Worm (Caenorhabditis elegans) whole organism, late embryonic: ENCODE measurements around the gene ani-1.
A peak's percentile ranks its signal among the peaks of the same experiment; 100 is the strongest.

Experiments
- C08G9.2 ChIP-seq: sonication (generic microtip); optimal IDR thresholded peaks from 2 replicates; lab custom pipeline; 2016; ENCODE audit warnings: mild to moderate bottlenecking, missing genetic modification characterization, moderate library complexity, missing compliant biosample characterization
- C38D4.7 ChIP-seq: fragments of 200-800 bp; sonication (Bioruptor generic); optimal IDR thresholded peaks from 2 replicates; lab custom pipeline; 2018; ENCODE audit warnings: mild to moderate bottlenecking, missing genetic modification characterization, moderate library complexity, missing compliant biosample characterization
- F13H6.1 ChIP-seq: sonication (generic microtip); optimal IDR thresholded peaks from 2 replicates; lab custom pipeline; 2016; ENCODE audit warnings: missing genetic modification characterization, missing compliant biosample characterization
- K02D7.2 ChIP-seq: sonication (generic microtip); optimal IDR thresholded peaks from 2 replicates; lab custom pipeline; 2017; ENCODE audit warnings: mild to moderate bottlenecking, missing genetic modification characterization, missing compliant biosample characterization
- K09A11.1 ChIP-seq: sonication (generic microtip); optimal IDR thresholded peaks from 2 replicates; lab custom pipeline; 2017; ENCODE audit warnings: antibody characterized with exemption, mild to moderate bottlenecking, missing genetic modification characterization, missing compliant biosample characterization; ENCODE audit not compliant: insufficient read depth
- T23F11.4 ChIP-seq: fragments of 200-800 bp; sonication (Bioruptor generic); optimal IDR thresholded peaks from 2 replicates; lab custom pipeline; 2018; ENCODE audit warnings: mild to moderate bottlenecking, missing genetic modification characterization, missing compliant biosample characterization
- ahr-1 ChIP-seq: sonication (generic microtip); optimal IDR thresholded peaks from 2 replicates; lab custom pipeline; 2016; ENCODE audit warnings: missing genetic modification characterization, missing compliant biosample characterization
- ceh-14 ChIP-seq: sonication (generic microtip); optimal IDR thresholded peaks from 2 replicates; lab custom pipeline; 2016; ENCODE audit warnings: missing genotype, missing genetic modification characterization, missing compliant biosample characterization
- ceh-19 ChIP-seq: fragments of 200-800 bp; sonication (Bioruptor generic); optimal IDR thresholded peaks from 2 replicates; lab custom pipeline; 2018; ENCODE audit warnings: mild to moderate bottlenecking, missing genetic modification characterization, missing compliant biosample characterization
- ceh-2 ChIP-seq: sonication (generic microtip); optimal IDR thresholded peaks from 2 replicates; lab custom pipeline; 2016; ENCODE audit warnings: missing genotype, missing genetic modification characterization, missing compliant biosample characterization
- ceh-24 ChIP-seq: sonication (generic microtip); optimal IDR thresholded peaks from 2 replicates; lab custom pipeline; 2016; ENCODE audit warnings: mild to moderate bottlenecking, missing genetic modification characterization, missing compliant biosample characterization
- ceh-31 ChIP-seq: sonication (generic microtip); optimal IDR thresholded peaks from 2 replicates; lab custom pipeline; 2016; ENCODE audit warnings: missing genetic modification characterization, missing compliant biosample characterization
- ceh-34 ChIP-seq: sonication (generic microtip); optimal IDR thresholded peaks from 2 replicates; lab custom pipeline; 2016; ENCODE audit warnings: mild to moderate bottlenecking, missing genetic modification characterization, missing compliant biosample characterization
- ceh-48 ChIP-seq: sonication (generic microtip); optimal IDR thresholded peaks from 2 replicates; lab custom pipeline; 2016; ENCODE audit warnings: missing genetic modification characterization, inconsistent platforms, missing compliant biosample characterization
- che-1 ChIP-seq: sonication (generic microtip); optimal IDR thresholded peaks from 2 replicates; lab custom pipeline; 2016; ENCODE audit warnings: mild to moderate bottlenecking, missing genetic modification characterization, missing compliant biosample characterization
- dmd-4 ChIP-seq: sonication (generic microtip); optimal IDR thresholded peaks from 2 replicates; lab custom pipeline; 2016; ENCODE audit warnings: borderline replicate concordance, missing genetic modification characterization, missing compliant biosample characterization
- elt-2 ChIP-seq: sonication (generic microtip); optimal IDR thresholded peaks from 2 replicates; lab custom pipeline; 2016; ENCODE audit warnings: missing genetic modification reagents, missing genetic modification characterization, missing compliant biosample characterization
- ets-4 ChIP-seq: sonication (generic microtip); optimal IDR thresholded peaks from 2 replicates; lab custom pipeline; 2016; ENCODE audit warnings: missing genetic modification characterization, missing compliant biosample characterization
- eyg-1 ChIP-seq: sonication (generic microtip); optimal IDR thresholded peaks from 2 replicates; lab custom pipeline; 2016; ENCODE audit warnings: missing genotype, missing genetic modification characterization, missing compliant biosample characterization
- fax-1 ChIP-seq: sonication (generic microtip); optimal IDR thresholded peaks from 2 replicates; lab custom pipeline; 2016; ENCODE audit warnings: missing genotype, missing genetic modification characterization, missing compliant biosample characterization
- hlh-13 ChIP-seq: fragments of 200-800 bp; sonication (Bioruptor generic); optimal IDR thresholded peaks from 2 replicates; lab custom pipeline; 2018; ENCODE audit warnings: mild to moderate bottlenecking, missing genetic modification characterization, missing compliant biosample characterization
- hlh-6 ChIP-seq: sonication (generic microtip); optimal IDR thresholded peaks from 2 replicates; lab custom pipeline; 2016; ENCODE audit warnings: missing genotype, missing genetic modification characterization, missing compliant biosample characterization
- lim-6 ChIP-seq: sonication (generic microtip); optimal IDR thresholded peaks from 2 replicates; lab custom pipeline; 2016; ENCODE audit warnings: missing genetic modification characterization, missing compliant biosample characterization
- lin-11 ChIP-seq: fragments of 200-800 bp; sonication (Bioruptor generic); optimal IDR thresholded peaks from 2 replicates; lab custom pipeline; 2018; ENCODE audit warnings: mild to moderate bottlenecking, missing genetic modification characterization, missing compliant biosample characterization
- nfya-1 ChIP-seq: sonication (generic microtip); optimal IDR thresholded peaks from 2 replicates; lab custom pipeline; 2017; ENCODE audit warnings: missing genetic modification characterization, mild to moderate bottlenecking, missing compliant biosample characterization, antibody characterized with exemption, moderate library complexity
- nhr-11 ChIP-seq: fragments of 150-350 bp; optimal IDR thresholded peaks from 2 replicates; lab custom pipeline; 2014; ENCODE audit warnings: missing biosample characterization, missing genetic modification characterization
- odd-2 ChIP-seq: sonication (generic microtip); optimal IDR thresholded peaks from 2 replicates; lab custom pipeline; 2017; ENCODE audit warnings: antibody characterized with exemption, mild to moderate bottlenecking, missing genetic modification characterization, missing compliant biosample characterization
- pag-3 ChIP-seq: sonication (generic microtip); optimal IDR thresholded peaks from 2 replicates; lab custom pipeline; 2016; ENCODE audit warnings: missing compliant biosample characterization, missing genetic modification characterization, borderline replicate concordance
- pax-1 ChIP-seq: fragments of 150-350 bp; optimal IDR thresholded peaks from 2 replicates; lab custom pipeline; 2014; ENCODE audit warnings: missing biosample characterization, missing genetic modification characterization
- pha-2 ChIP-seq: sonication (generic microtip); optimal IDR thresholded peaks from 2 replicates; lab custom pipeline; 2017; ENCODE audit warnings: mild to moderate bottlenecking, missing genetic modification characterization, missing compliant biosample characterization
- pha-4 ChIP-seq: fragments of 150-350 bp; optimal IDR thresholded peaks from 2 replicates; lab custom pipeline; 2018; ENCODE audit warnings: missing biosample characterization, missing genetic modification reagents, missing genetic modification characterization
- pqm-1 ChIP-seq: sonication (generic microtip); optimal IDR thresholded peaks from 2 replicates; lab custom pipeline; 2016; ENCODE audit warnings: missing genetic modification characterization, missing compliant biosample characterization
- pros-1 ChIP-seq: fragments of 150-350 bp; optimal IDR thresholded peaks from 2 replicates; lab custom pipeline; 2014; ENCODE audit warnings: missing biosample characterization, missing genetic modification reagents, missing genetic modification characterization
- ref-2 ChIP-seq: sonication (generic microtip); optimal IDR thresholded peaks from 2 replicates; lab custom pipeline; 2016; ENCODE audit warnings: missing genetic modification characterization, missing compliant biosample characterization
- sdc-2 ChIP-seq: sonication (generic microtip); optimal IDR thresholded peaks from 2 replicates; lab custom pipeline; 2016; ENCODE audit warnings: missing genotype, missing genetic modification characterization, missing compliant biosample characterization
- sox-4 ChIP-seq: sonication (generic microtip); optimal IDR thresholded peaks from 2 replicates; lab custom pipeline; 2017; ENCODE audit warnings: mild to moderate bottlenecking, missing genetic modification characterization, inconsistent platforms, missing compliant biosample characterization
- syd-9 ChIP-seq: sonication (generic microtip); optimal IDR thresholded peaks from 2 replicates; lab custom pipeline; 2016; ENCODE audit warnings: mild to moderate bottlenecking, missing genetic modification characterization, moderate library complexity, missing compliant biosample characterization
- tbx-2 ChIP-seq: sonication (generic microtip); optimal IDR thresholded peaks from 2 replicates; lab custom pipeline; 2016; ENCODE audit warnings: missing genetic modification characterization, missing compliant biosample characterization
- unc-42 ChIP-seq: sonication (generic microtip); optimal IDR thresholded peaks from 2 replicates; lab custom pipeline; 2016; ENCODE audit warnings: missing genotype, missing genetic modification characterization, missing compliant biosample characterization
- unc-55 ChIP-seq: sonication (generic microtip); optimal IDR thresholded peaks from 2 replicates; lab custom pipeline; 2017; ENCODE audit warnings: missing biosample characterization, missing genetic modification reagents, missing genetic modification characterization
- zip-5 ChIP-seq: sonication (generic microtip); optimal IDR thresholded peaks from 2 replicates; lab custom pipeline; 2016; ENCODE audit warnings: missing genetic modification characterization, missing compliant biosample characterization
- ztf-16 ChIP-seq: sonication (generic microtip); optimal IDR thresholded peaks from 2 replicates; lab custom pipeline; 2017; ENCODE audit warnings: missing genetic modification characterization, missing compliant biosample characterization

ani-1 gene

ce11 chrIII:12437020-12437419 lies 16.2 kb downstream of the ani-1 start:
- TF ChIP-seq ahr-1 (tag; lab: Kevin White, UChicago) (no peak), lim-6 (tag; lab: Kevin White, UChicago) (no peak)

DNA sequence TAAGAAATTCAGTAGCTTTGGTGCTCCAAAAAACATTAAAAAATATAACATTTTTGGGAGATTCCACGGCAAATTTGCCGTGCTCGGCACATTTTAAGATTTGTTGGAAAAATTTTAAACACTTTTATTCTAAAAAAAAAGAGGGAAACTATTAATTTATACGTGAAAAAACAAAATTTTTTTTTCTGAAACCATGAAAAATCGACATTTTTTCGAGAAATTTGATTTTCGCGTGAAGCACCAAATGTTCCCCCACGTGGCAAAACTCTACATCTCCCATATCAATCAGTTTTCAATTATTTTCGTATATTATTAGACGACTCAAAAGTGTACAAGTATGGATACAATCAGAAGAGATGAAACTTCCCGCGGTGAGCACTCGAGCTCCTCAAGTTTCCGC lies 17.0 kb downstream of the ani-1 start, which contains the start of gene fbxa-218:
Gene fbxa-218, plus strand, starts transcription at position 301 of the 400 bp plus-strand sequence.
- no peak for TF ChIP-seq ceh-31 (tag; lab: Kevin White, UChicago)
- no peak for TF ChIP-seq che-1 (tag; lab: Kevin White, UChicago)
- no peak for TF ChIP-seq F13H6.1
- no peak for TF ChIP-seq ceh-24 (tag; lab: Kevin White, UChicago)
- TF ChIP-seq pha-4 (tag; lab: Kevin White, UChicago): no peak
- no peak for TF ChIP-seq hlh-13 (GFP tag; lab: Kevin White, UChicago)

ce11 chrIII:12434104-12434503 lies 19.1 kb downstream of the ani-1 start, which contains the start of gene Y49E10.27:
Gene Y49E10.27, plus strand, starts transcription at chrIII:12434404.
- TF ChIP-seq sdc-2 (no peak), ceh-34 (tag; lab: Kevin White, UChicago) (no peak)

- TF ChIP-seq ahr-1 (tag; lab: Kevin White, UChicago) (no peak), hlh-6 (tag; lab: Kevin White, UChicago) (no peak), eyg-1 (tag; lab: Kevin White, UChicago) (no peak), ref-2 (tag; lab: Kevin White, UChicago) (no peak), unc-55 (GFP tag; lab: Kevin White, UChicago) (no peak), sox-4 (no peak), odd-2 (tag; lab: Kevin White, UChicago) (no peak), K02D7.2 (tag; lab: Kevin White, UChicago) (no peak), pag-3 (tag; lab: Kevin White, UChicago) (no peak)
- TF ChIP-seq, all 69 proteins: peak for 0
Measured at ce11 chrIII:12430209-12430608, 23.0 kb downstream of the ani-1 start, which contains the start of gene Y49E10.16. Gene Y49E10.16, plus strand, starts transcription at chrIII:12430509.

DNA sequence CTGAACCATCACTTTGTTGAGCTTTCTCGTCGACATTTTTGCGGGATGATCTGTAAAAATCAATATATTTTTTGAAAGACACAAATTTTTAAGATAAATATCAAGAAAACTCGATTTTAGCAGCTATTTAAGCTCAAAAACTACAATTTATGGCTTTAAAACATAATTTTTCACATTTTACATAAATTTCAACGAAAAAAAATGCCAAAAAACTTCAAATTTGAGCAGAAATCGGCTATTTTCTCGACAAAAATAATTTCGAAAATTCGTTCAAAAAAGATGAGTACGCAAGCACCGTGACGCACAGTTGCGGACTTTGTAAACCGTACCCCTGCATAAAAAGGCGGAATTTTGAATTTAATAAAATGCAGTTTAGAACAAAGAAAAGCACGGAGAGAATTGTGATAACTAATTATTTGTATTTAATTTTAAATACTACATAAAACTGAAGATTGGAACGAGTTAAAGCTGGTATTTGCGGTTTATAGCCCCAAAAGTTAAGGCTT lies 23.5 kb downstream of the ani-1 start, which contains the start of gene snr-6:
Gene snr-6, minus strand, starts transcription at position 51 of the 506 bp plus-strand sequence.
- peak; percentile 41 for TF ChIP-seq tbx-2 (tag; lab: Kevin White, UChicago)
- peak; percentile 2 for TF ChIP-seq ets-4 (tag; lab: Kevin White, UChicago)
- peak; percentile 13 for TF ChIP-seq ceh-48 (tag; lab: Kevin White, UChicago)
- TF ChIP-seq C08G9.2: no peak
- peak; percentile 17 for TF ChIP-seq elt-2 (tag; lab: Kevin White, UChicago)
- no peak for TF ChIP-seq lim-6 (tag; lab: Kevin White, UChicago)
- no peak for TF ChIP-seq hlh-13 (GFP tag; lab: Kevin White, UChicago)
- peak; percentile 55 for TF ChIP-seq pax-1
- peak; percentile 63 for TF ChIP-seq unc-42
- peak; percentile 7 for TF ChIP-seq ceh-2 (tag; lab: Kevin White, UChicago)
- TF ChIP-seq C38D4.7 (GFP tag; lab: Kevin White, UChicago): no peak
- peak; percentile 84 for TF ChIP-seq nfya-1 (tag; lab: Kevin White, UChicago)
- TF ChIP-seq hlh-6 (tag; lab: Kevin White, UChicago): no peak
- TF ChIP-seq ceh-31 (tag; lab: Kevin White, UChicago): peak; percentile 24
- peak; percentile 18 for TF ChIP-seq ceh-14
- TF ChIP-seq pqm-1 (tag; lab: Kevin White, UChicago): peak; percentile 16
- TF ChIP-seq, all 69 proteins: peak for 11

- TF ChIP-seq ceh-24 (tag; lab: Kevin White, UChicago) (no peak), pha-2 (tag; lab: Kevin White, UChicago) (no peak), pros-1 (tag; lab: Kevin White, UChicago) (no peak), T23F11.4 (no peak), ceh-19 (no peak), fax-1 (tag; lab: Kevin White, UChicago) (no peak), syd-9 (tag; lab: Kevin White, UChicago) (no peak), nhr-11 (tag; lab: Kevin White, UChicago) (no peak), ztf-16 (tag; lab: Kevin White, UChicago) (no peak), K09A11.1 (tag; lab: Kevin White, UChicago) (no peak), che-1 (tag; lab: Kevin White, UChicago) (no peak), zip-5 (no peak), dmd-4 (no peak), lin-11 (no peak)
Measured at ce11 chrIII:12428799-12429351, 24.3 kb downstream of the ani-1 start.
